Worm (Caenorhabditis elegans) whole organism, mixed stage, embryonic: ENCODE data around the gene srd-55.

Experiments
- ceh-83 ChIP-seq: fragments of 200-800 bp; sonication (Bioruptor generic); optimal IDR thresholded peaks from 2 replicates; lab custom pipeline; 2018; ENCODE audit warnings: mild to moderate bottlenecking, missing genetic modification characterization, missing compliant biosample characterization
- cnd-1 ChIP-seq: fragments of 200-800 bp; sonication (Bioruptor generic); optimal IDR thresholded peaks from 2 replicates; lab custom pipeline; 2018; ENCODE audit warnings: mild to moderate bottlenecking, missing genetic modification characterization, missing compliant biosample characterization
- lin-32 ChIP-seq: fragments of 200-800 bp; sonication (Bioruptor generic); optimal IDR thresholded peaks from 2 replicates; lab custom pipeline; 2018; ENCODE audit warnings: mild to moderate bottlenecking, missing genetic modification characterization, missing compliant biosample characterization
- nhr-237 ChIP-seq: fragments of 150-350 bp; optimal IDR thresholded peaks from 2 replicates; lab custom pipeline; 2014; ENCODE audit warnings: missing biosample characterization, missing genetic modification characterization
- nhr-28 ChIP-seq: fragments of 150-350 bp; optimal IDR thresholded peaks from 2 replicates; lab custom pipeline; 2014; ENCODE audit warnings: missing biosample characterization, missing genetic modification characterization
- sptf-1 ChIP-seq: sonication (generic microtip); optimal IDR thresholded peaks from 2 replicates; lab custom pipeline; 2017; ENCODE audit warnings: mild to moderate bottlenecking, missing genetic modification characterization, moderate library complexity, missing compliant biosample characterization
- tbx-8 ChIP-seq: fragments of 200-800 bp; sonication (Bioruptor generic); optimal IDR thresholded peaks from 2 replicates; lab custom pipeline; 2018; ENCODE audit warnings: mild to moderate bottlenecking, missing genetic modification characterization, moderate library complexity, missing compliant biosample characterization
- ztf-11 ChIP-seq: fragments of 150-350 bp; optimal IDR thresholded peaks from 2 replicates; lab custom pipeline; 2014; ENCODE audit warnings: missing biosample characterization, missing genetic modification characterization

- TF ChIP-seq ceh-83 (GFP tag; lab: Kevin White, UChicago): no peak
- TF ChIP-seq ztf-11 (tag; lab: Kevin White, UChicago): no peak
- TF ChIP-seq cnd-1 (tag; lab: Kevin White, UChicago): no peak
- TF ChIP-seq lin-32 (GFP tag; lab: Kevin White, UChicago): no peak
- no peak for TF ChIP-seq tbx-8 (GFP tag; lab: Kevin White, UChicago)
- no peak for TF ChIP-seq nhr-237 (tag; lab: Kevin White, UChicago)
- no peak for TF ChIP-seq sptf-1 (tag; lab: Kevin White, UChicago)
- TF ChIP-seq nhr-28 (tag; lab: Kevin White, UChicago): no peak
These were observed 50.9 kb downstream of the srd-55 start, which contains the start of gene D1022.2 for ce11 chrII:7459205-7459604.
